Worm (Caenorhabditis elegans): ENCODE results near the gene nol-56.

The nol-56 gene

ce11 chrV:10352928-10353427, at the start of gene nol-56:
TSS of gene nol-56 (minus strand) at chrV:10352978.
- TF ChIP-seq egl-43 (GFP tag; IDR thresholded peaks at IDR 0.05), result no peak
- peak; percentile 27 for TF ChIP-seq nhr-48 (tag; optimal IDR thresholded peaks at IDR 0.05)
- peak; percentile 82 for TF ChIP-seq dve-1 (tag; optimal IDR thresholded peaks at IDR 0.05; ENCODE audit: insufficient read depth)
- TF ChIP-seq sdz-12 (GFP tag; optimal IDR thresholded peaks at IDR 0.05), result no peak
- no peak for TF ChIP-seq spr-3 (GFP tag; optimal IDR thresholded peaks at IDR 0.05)
- TF ChIP-seq ceh-20 (GFP tag; IDR thresholded peaks at IDR 0.05), result no peak
- TF ChIP-seq daf-19 (GFP tag; conservative IDR thresholded peaks at IDR 0.05), result no peak
- no peak for TF ChIP-seq ama-1 (optimal IDR thresholded peaks at IDR 0.05)
- TF ChIP-seq R02D3.7 (tag; optimal IDR thresholded peaks at IDR 0.05), result no peak
- peak; percentile 71 for TF ChIP-seq nhr-77 (tag; optimal IDR thresholded peaks at IDR 0.05)
- TF ChIP-seq lin-38 (GFP tag; IDR thresholded peaks at IDR 0.05), result peak; percentile 74
- TF ChIP-seq lin-39 (tag; optimal IDR thresholded peaks at IDR 0.05), result no peak
- peak; percentile 79 for TF ChIP-seq nhr-25 (tag; optimal IDR thresholded peaks at IDR 0.05; ENCODE audit: borderline replicate concordance, insufficient read depth)
- no peak for TF ChIP-seq egl-27 (tag; optimal IDR thresholded peaks at IDR 0.05)
- 0 out of 2 replicates have a peak, but pooled peaks have one; percentile 8 for TF ChIP-seq nhr-42 (GFP tag; IDR thresholded peaks at IDR 0.05)
- TF ChIP-seq zfp-3 (GFP tag; conservative IDR thresholded peaks at IDR 0.05), result no peak
- no peak for TF ChIP-seq unc-39 (tag; optimal IDR thresholded peaks at IDR 0.05)
- TF ChIP-seq daf-12 (tag; optimal IDR thresholded peaks at IDR 0.05), result no peak
- TF ChIP-seq ceh-44 (GFP tag; IDR thresholded peaks at IDR 0.05), result no peak
- peak; percentile 52 for TF ChIP-seq lin-13 (GFP tag; optimal IDR thresholded peaks at IDR 0.05)
- no peak for TF ChIP-seq lin-1 (GFP tag; IDR thresholded peaks at IDR 0.05)
- peak; percentile 22 for TF ChIP-seq zfp-2 (tag; optimal IDR thresholded peaks at IDR 0.05)
- TF ChIP-seq lim-7 (GFP tag; IDR thresholded peaks at IDR 0.05), result no peak
- TF ChIP-seq Y75B8A.6 (GFP tag; IDR thresholded peaks at IDR 0.05), result no peak
- TF ChIP-seq nhr-111 (GFP tag; optimal IDR thresholded peaks at IDR 0.05), result no peak
- no peak for TF ChIP-seq lin-29 (GFP tag; IDR thresholded peaks at IDR 0.05)
- TF ChIP-seq mdt-29 (GFP tag; IDR thresholded peaks at IDR 0.05), result no peak
- peak; percentile 36 for TF ChIP-seq duxl-1 (tag; optimal IDR thresholded peaks at IDR 0.05; ENCODE audit: poor library complexity)
- no peak for TF ChIP-seq dmd-8 (GFP tag; IDR thresholded peaks at IDR 0.05)
- no peak for TF ChIP-seq ztf-11 (tag; optimal IDR thresholded peaks at IDR 0.05)
- TF ChIP-seq nhr-11 (tag; optimal IDR thresholded peaks at IDR 0.05), result peak; percentile 62
- peak; percentile 80 for TF ChIP-seq dmd-6 (GFP tag; IDR thresholded peaks at IDR 0.05)
- peak; percentile 62 for TF ChIP-seq nhr-6 (tag; optimal IDR thresholded peaks at IDR 0.05)
- TF ChIP-seq nhr-28 (tag; optimal IDR thresholded peaks at IDR 0.05), result peak; percentile 60
- no peak for TF ChIP-seq skn-1 (tag; optimal IDR thresholded peaks at IDR 0.05)
- TF ChIP-seq jun-1 (tag; optimal IDR thresholded peaks at IDR 0.05), result no peak
- TF ChIP-seq T20F7.1 (GFP tag; optimal IDR thresholded peaks at IDR 0.05), result peak; percentile 77
- peak in 1 of 2 experiments; percentile 24 for TF ChIP-seq ZK546.5 (tag; optimal IDR thresholded peaks at IDR 0.05)
- TF ChIP-seq vab-7 (GFP tag; IDR thresholded peaks at IDR 0.05), result no peak; the same call in 1 of the 2 replicates
- TF ChIP-seq unc-130 (GFP tag; optimal IDR thresholded peaks at IDR 0.05), result peak; percentile 64
- TF ChIP-seq nhr-41 (GFP tag; IDR thresholded peaks at IDR 0.05), result no peak
- TF ChIP-seq unc-62 (GFP tag; optimal IDR thresholded peaks at IDR 0.05 in 1 of 2), result no peak
- TF ChIP-seq unc-62 (tag; optimal IDR thresholded peaks at IDR 0.05), result no peak
- no peak for TF ChIP-seq mxl-2 (GFP tag; conservative IDR thresholded peaks at IDR 0.05)
- no peak for TF ChIP-seq daf-8 (GFP tag; IDR thresholded peaks at IDR 0.05)
- TF ChIP-seq dpl-1 (GFP tag; optimal IDR thresholded peaks at IDR 0.05), result peak; percentile 89
- TF ChIP-seq madf-9 (GFP tag; conservative IDR thresholded peaks at IDR 0.05), result no peak
- TF ChIP-seq madf-5 (GFP tag; IDR thresholded peaks at IDR 0.05), result no peak
- no peak for TF ChIP-seq fkh-10 (GFP tag; optimal IDR thresholded peaks at IDR 0.05)
- TF ChIP-seq F26F4.8 (GFP tag; conservative IDR thresholded peaks at IDR 0.05), result no peak
- no peak for TF ChIP-seq cey-2 (tag; optimal IDR thresholded peaks at IDR 0.05; ENCODE audit: borderline replicate concordance, insufficient read depth)
- TF ChIP-seq zip-11 (GFP tag; IDR thresholded peaks at IDR 0.05), result no peak

Measured in whole organism, L4 larva.